Worm (Caenorhabditis elegans) whole organism, L4 larva: Measurements from ENCODE around the gene col-183.

Experiments used
- Y105C5A.15 ChIP-seq: fragments of 200-800 bp; sonication (Bioruptor generic); IDR thresholded peaks from 2 replicates; pipeline ENCODE4 v1.3.6; 2022; ENCODE audit warnings: missing genetic modification characterization, missing compliant biosample characterization
- ceh-20 ChIP-seq: fragments of 200-800 bp; sonication (Bioruptor generic); IDR thresholded peaks from 2 replicates; pipeline ENCODE4 v1.3.6; 2022; ENCODE audit warnings: missing genetic modification reagents, missing genetic modification characterization, missing compliant biosample characterization
- dmd-6 ChIP-seq: fragments of 200-800 bp; sonication (Bioruptor generic); IDR thresholded peaks from 2 replicates; pipeline ENCODE4 v1.3.6; 2022; ENCODE audit warnings: missing genetic modification reagents, missing genetic modification characterization, missing compliant biosample characterization
- hmg-1.1 ChIP-seq: fragments of 200-800 bp; sonication (Bioruptor generic); IDR thresholded peaks from 2 replicates; pipeline ENCODE4 v1.3.6; 2022; ENCODE audit warnings: missing genetic modification reagents, missing genetic modification characterization, missing compliant biosample characterization
- lin-1 ChIP-seq: fragments of 200-800 bp; sonication (Bioruptor generic); IDR thresholded peaks from 2 replicates; pipeline ENCODE4 v1.3.6; 2022; ENCODE audit warnings: missing genetic modification reagents, missing genetic modification characterization, missing compliant biosample characterization
- lin-13 ChIP-seq: fragments of 150-350 bp; optimal IDR thresholded peaks from 2 replicates; lab custom pipeline; 2014; ENCODE audit warnings: missing biosample characterization, missing genetic modification reagents, missing genetic modification characterization
- nhr-237 ChIP-seq: sonication (generic microtip); optimal IDR thresholded peaks from 2 replicates; lab custom pipeline; 2017; ENCODE audit warnings: missing biosample characterization, missing genetic modification characterization
- sdz-12 ChIP-seq: fragments of 200-800 bp; sonication (Bioruptor generic); optimal IDR thresholded peaks from 2 replicates; lab custom pipeline; 2018; ENCODE audit warnings: mild to moderate bottlenecking, missing genetic modification characterization, missing compliant biosample characterization
- skn-1 ChIP-seq: fragments of 150-350 bp; optimal IDR thresholded peaks from 2 replicates; lab custom pipeline; 2014; ENCODE audit warnings: missing biosample characterization, missing genetic modification characterization
- snpc-4 ChIP-seq: fragments of 150-350 bp; optimal IDR thresholded peaks from 2 replicates; lab custom pipeline; 2014; ENCODE audit warnings: missing biosample characterization, missing genetic modification characterization
- vab-7 ChIP-seq: fragments of 200-800 bp; sonication (Bioruptor generic); IDR thresholded peaks from 2 replicates; pipeline ENCODE4 v1.3.6; 2022; ENCODE audit warnings: missing genetic modification reagents, missing genetic modification characterization, missing compliant biosample characterization

DNA sequence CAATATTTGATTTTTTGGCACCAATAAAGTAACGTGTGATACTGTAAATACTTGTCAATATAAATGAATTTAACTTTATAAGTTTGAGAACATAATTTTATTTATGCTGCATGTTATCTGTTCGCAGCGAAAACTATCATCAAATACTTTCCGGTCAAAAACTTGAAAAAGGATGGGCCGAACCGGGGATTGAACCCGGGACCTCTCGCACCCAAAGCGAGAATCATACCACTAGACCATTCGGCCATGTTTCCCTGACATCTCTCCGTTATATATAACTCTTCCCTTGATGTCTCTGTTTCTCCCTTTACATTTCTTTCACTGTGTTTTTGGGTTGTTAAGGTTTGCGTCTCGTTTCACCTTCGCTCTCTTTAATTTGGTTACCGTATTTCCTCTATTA is 44.2 kb upstream of the col-183 start:
- TF ChIP-seq Y105C5A.15 (GFP tag; lab: Robert Waterston, UW) (0 out of 2 replicates have a peak, but pooled peaks have one; percentile 32), sdz-12 (GFP tag; lab: Kevin White, UChicago) (peak; percentile 7), dmd-6 (GFP tag; lab: Robert Waterston, UW) (peak; percentile 69), lin-13 (GFP tag; lab: Kevin White, UChicago) (peak; percentile 14), vab-7 (GFP tag; lab: Robert Waterston, UW) (peak; percentile 90), hmg-1.1 (peak; percentile 89), lin-1 (GFP tag; lab: Robert Waterston, UW) (peak; percentile 83), nhr-237 (tag; lab: Kevin White, UChicago) (no peak), skn-1 (tag; lab: Kevin White, UChicago) (no peak), ceh-20 (GFP tag; lab: Robert Waterston, UW) (peak; percentile 83), snpc-4 (tag; lab: Kevin White, UChicago) (no peak)
